Fruit fly (Drosophila melanogaster) whole organism, embryonic: ENCODE results near the gene CG42342.
A peak's percentile ranks its signal among the peaks of the same experiment; 100 is the strongest.

Source experiments
- BEAF-32 ChIP-seq: fragments of 200-800 bp; sonication (Bioruptor generic); optimal IDR thresholded peaks from 3 replicates; lab custom pipeline; 2017; ENCODE audit warnings: missing biosample characterization, missing genetic modification characterization, mild to moderate bottlenecking, moderate library complexity, missing genetic modification reagents
- CG11398 ChIP-seq: fragments of 200-800 bp; sonication (Bioruptor generic); optimal IDR thresholded peaks from 2 replicates; lab custom pipeline; 2016; ENCODE audit warnings: missing biosample characterization, missing genetic modification characterization
- CG12155 ChIP-seq: fragments of 200-800 bp; sonication (Bioruptor generic); optimal IDR thresholded peaks from 3 replicates; lab custom pipeline; 2016; ENCODE audit warnings: missing biosample characterization, missing genetic modification characterization
- CG12769 ChIP-seq: fragments of 200-800 bp; sonication (Bioruptor generic); optimal IDR thresholded peaks from 2 replicates; lab custom pipeline; 2019; ENCODE audit warnings: missing biosample characterization, mild to moderate bottlenecking, missing genetic modification characterization, moderate library complexity
- CG13287 ChIP-seq: fragments of 200-800 bp; sonication (Bioruptor generic); IDR thresholded peaks from 2 replicates; pipeline ENCODE4 v1.3.6; 2022; ENCODE audit warnings: missing biosample characterization, missing genetic modification characterization; ENCODE audit not compliant: partially characterized antibody
- CG17568 ChIP-seq: fragments of 200-800 bp; sonication (Bioruptor generic); optimal IDR thresholded peaks from 2 replicates; lab custom pipeline; 2018; ENCODE audit warnings: missing biosample characterization, mild to moderate bottlenecking, missing genetic modification characterization, moderate library complexity
- CG2116 ChIP-seq: fragments of 200-800 bp; sonication (Bioruptor generic); optimal IDR thresholded peaks from 3 replicates; lab custom pipeline; 2018; ENCODE audit warnings: missing biosample characterization, mild to moderate bottlenecking, missing genetic modification characterization
- CG2712 ChIP-seq: fragments of 200-800 bp; optimal IDR thresholded peaks from 3 replicates; lab custom pipeline; 2019; ENCODE audit warnings: missing biosample characterization, mild to moderate bottlenecking, missing genetic modification characterization, moderate library complexity
- CG31365 ChIP-seq: fragments of 200-800 bp; sonication (Bioruptor generic); optimal IDR thresholded peaks from 2 replicates; lab custom pipeline; 2018; ENCODE audit warnings: missing biosample characterization, mild to moderate bottlenecking, missing genetic modification characterization
- CG31441 ChIP-seq: fragments of 200-800 bp; sonication (Bioruptor generic); IDR thresholded peaks from 2 replicates; pipeline ENCODE4 v1.3.6; 2022; ENCODE audit warnings: missing biosample characterization, missing genetic modification characterization
- CG3995 ChIP-seq: fragments of 200-800 bp; sonication (Bioruptor generic); optimal IDR thresholded peaks from 3 replicates; lab custom pipeline; 2016; ENCODE audit warnings: missing biosample characterization, missing genetic modification characterization
- CG4617 ChIP-seq: fragments of 200-800 bp; sonication (Bioruptor generic); optimal IDR thresholded peaks from 3 replicates; lab custom pipeline; 2016; ENCODE audit warnings: missing biosample characterization, missing genetic modification characterization, borderline replicate concordance
- CG7745 ChIP-seq: fragments of 200-800 bp; sonication (Bioruptor generic); optimal IDR thresholded peaks from 2 replicates; lab custom pipeline; 2018; ENCODE audit warnings: missing biosample characterization, mild to moderate bottlenecking, missing genetic modification characterization, moderate library complexity
- CG9609 ChIP-seq: fragments of 200-800 bp; sonication (Bioruptor generic); optimal IDR thresholded peaks from 3 replicates; lab custom pipeline; 2016; ENCODE audit warnings: missing biosample characterization, missing genetic modification characterization
- CG9797 ChIP-seq: fragments of 200-800 bp; sonication (Bioruptor generic); optimal IDR thresholded peaks from 3 replicates; lab custom pipeline; 2018; ENCODE audit warnings: missing biosample characterization, mild to moderate bottlenecking, missing genetic modification characterization
- D19A ChIP-seq: fragments of 200-800 bp; optimal IDR thresholded peaks from 3 replicates; lab custom pipeline; 2019; ENCODE audit warnings: missing biosample characterization, mild to moderate bottlenecking, missing genetic modification characterization, moderate library complexity
- Dip3 ChIP-seq: fragments of 200-800 bp; sonication (Bioruptor generic); optimal IDR thresholded peaks from 3 replicates; lab custom pipeline; 2016; ENCODE audit warnings: missing biosample characterization, missing genetic modification characterization
- Dll ChIP-seq: fragments of 200-800 bp; sonication (Bioruptor generic); IDR thresholded peaks from 4 replicates; pipeline ENCODE4 v1.3.6; 2022; ENCODE audit warnings: missing biosample characterization, missing genetic modification characterization; ENCODE audit not compliant: partially characterized antibody
- Dp ChIP-seq: fragments of 200-800 bp; sonication (Bioruptor generic); optimal IDR thresholded peaks from 2 replicates; lab custom pipeline; 2018; ENCODE audit warnings: missing biosample characterization, mild to moderate bottlenecking, missing genetic modification characterization, moderate library complexity
- Dref ChIP-seq: fragments of 200-800 bp; sonication (Bioruptor generic); IDR thresholded peaks from 2 replicates; pipeline ENCODE4 v1.3.6; 2022; ENCODE audit warnings: missing biosample characterization, missing genetic modification characterization
- E2f2 ChIP-seq: fragments of 200-800 bp; sonication (Bioruptor generic); IDR thresholded peaks from 2 replicates; pipeline ENCODE4 v1.3.6; 2022; ENCODE audit warnings: missing biosample characterization, missing genetic modification characterization
- HmgZ ChIP-seq: fragments of 200-800 bp; sonication (Bioruptor generic); optimal IDR thresholded peaks from 2 replicates; lab custom pipeline; 2018; ENCODE audit warnings: missing biosample characterization, mild to moderate bottlenecking, missing genetic modification characterization
- Lpt ChIP-seq: fragments of >200 bp; optimal IDR thresholded peaks from 2 replicates; lab custom pipeline; 2018; ENCODE audit warnings: missing biosample characterization, missing genetic modification characterization
- Med ChIP-seq: fragments of 200-800 bp; sonication (Bioruptor generic); peaks from one replicate; lab custom pipeline; 2016; ENCODE audit warnings: missing biosample characterization, missing genetic modification characterization, mild to moderate bottlenecking, inconsistent platforms, moderate library complexity
- Opbp ChIP-seq: fragments of 200-800 bp; sonication (Bioruptor generic); IDR thresholded peaks from 3 replicates; pipeline ENCODE4 v1.3.6; 2022; ENCODE audit warnings: missing biosample characterization, missing genetic modification characterization; ENCODE audit not compliant: partially characterized antibody
- Scr ChIP-seq: fragments of 200-800 bp; sonication (Bioruptor generic); IDR thresholded peaks from 2 replicates; pipeline ENCODE4 v1.3.6; 2022; ENCODE audit warnings: missing biosample characterization, missing genetic modification characterization; ENCODE audit not compliant: partially characterized antibody
- Vsx1 ChIP-seq: fragments of 200-800 bp; sonication (Bioruptor generic); optimal IDR thresholded peaks from 2 replicates; lab custom pipeline; 2017; ENCODE audit warnings: missing biosample characterization, mild to moderate bottlenecking, missing genetic modification characterization, missing genetic modification reagents
- bab2 ChIP-seq: fragments of 200-800 bp; sonication (Bioruptor generic); optimal IDR thresholded peaks from 2 replicates; lab custom pipeline; 2016; ENCODE audit warnings: missing biosample characterization, missing genetic modification characterization
- bbx ChIP-seq: fragments of 200-800 bp; sonication (Bioruptor generic); IDR thresholded peaks from 2 replicates; pipeline ENCODE4 v1.3.6; 2022; ENCODE audit warnings: missing biosample characterization, missing genetic modification characterization; ENCODE audit not compliant: partially characterized antibody
- bigmax ChIP-seq: fragments of 200-800 bp; sonication (Bioruptor generic); optimal IDR thresholded peaks from 2 replicates; lab custom pipeline; 2018; ENCODE audit warnings: missing biosample characterization, mild to moderate bottlenecking, missing genetic modification characterization
- cad ChIP-seq: fragments of >200 bp; optimal IDR thresholded peaks from 2 replicates; lab custom pipeline; 2017; ENCODE audit warnings: missing biosample characterization, missing genetic modification characterization
- ems ChIP-seq: fragments of 200-800 bp; sonication (Bioruptor generic); optimal IDR thresholded peaks from 3 replicates; lab custom pipeline; 2016; ENCODE audit warnings: missing biosample characterization, missing genetic modification characterization
- gsb-n ChIP-seq: fragments of 200-800 bp; sonication (Bioruptor generic); optimal IDR thresholded peaks from 3 replicates; lab custom pipeline; 2018; ENCODE audit warnings: missing biosample characterization, mild to moderate bottlenecking, missing genetic modification characterization
- hbn ChIP-seq: fragments of 200-800 bp; sonication (Bioruptor generic); IDR thresholded peaks from 2 replicates; pipeline ENCODE4 v1.3.6; 2022; ENCODE audit warnings: missing biosample characterization, missing genetic modification characterization; ENCODE audit not compliant: partially characterized antibody
- kah ChIP-seq: fragments of 200-800 bp; sonication (Bioruptor generic); optimal IDR thresholded peaks from 2 replicates; lab custom pipeline; 2018; ENCODE audit warnings: missing biosample characterization, mild to moderate bottlenecking, missing genetic modification characterization
- knrl ChIP-seq: fragments of 200-800 bp; sonication (Bioruptor generic); IDR thresholded peaks from 3 replicates; pipeline ENCODE4 v1.3.6; 2022; ENCODE audit warnings: missing biosample characterization, missing genetic modification characterization; ENCODE audit not compliant: partially characterized antibody
- nerfin-2 ChIP-seq: fragments of 200-800 bp; sonication (Bioruptor generic); IDR thresholded peaks from 2 replicates; pipeline ENCODE4 v1.3.6; 2022; ENCODE audit warnings: missing biosample characterization, missing genetic modification characterization; ENCODE audit not compliant: partially characterized antibody
- nmo ChIP-seq: fragments of 200-800 bp; sonication (Bioruptor generic); optimal IDR thresholded peaks from 2 replicates; lab custom pipeline; 2018; ENCODE audit warnings: missing biosample characterization, mild to moderate bottlenecking, missing genetic modification characterization, moderate library complexity
- pzg ChIP-seq: fragments of 200-800 bp; sonication (Bioruptor generic); optimal IDR thresholded peaks from 3 replicates; lab custom pipeline; 2018; ENCODE audit warnings: missing biosample characterization, mild to moderate bottlenecking, missing genetic modification characterization, moderate library complexity
- sens ChIP-seq: fragments of 200-800 bp; sonication (Bioruptor generic); peaks from one replicate; lab custom pipeline; 2016; ENCODE audit warnings: missing biosample characterization, missing genetic modification characterization
- sim ChIP-seq: fragments of 200-800 bp; sonication (Bioruptor generic); IDR thresholded peaks from 2 replicates; pipeline ENCODE4 v1.3.6; 2022; ENCODE audit warnings: missing biosample characterization, missing genetic modification characterization
- tio ChIP-seq: fragments of 200-800 bp; sonication (Bioruptor generic); optimal IDR thresholded peaks from 2 replicates; lab custom pipeline; 2017; ENCODE audit warnings: missing biosample characterization, missing genetic modification characterization, inconsistent platforms
- tna ChIP-seq: fragments of 200-800 bp; sonication (Bioruptor generic); IDR thresholded peaks from 2 replicates; pipeline ENCODE4 v1.3.6; 2022; ENCODE audit warnings: missing biosample characterization, missing genetic modification characterization; ENCODE audit not compliant: partially characterized antibody
- trem ChIP-seq: fragments of 200-800 bp; optimal IDR thresholded peaks from 3 replicates; lab custom pipeline; 2019; ENCODE audit warnings: missing biosample characterization, mild to moderate bottlenecking, missing genetic modification characterization, moderate library complexity
- unc-4 ChIP-seq: fragments of 200-800 bp; sonication (Bioruptor generic); IDR thresholded peaks from 2 replicates; pipeline ENCODE4 v1.3.6; 2022; ENCODE audit warnings: missing biosample characterization, missing genetic modification characterization; ENCODE audit not compliant: partially characterized antibody
- usp ChIP-seq: fragments of >200 bp; optimal IDR thresholded peaks from 2 replicates; lab custom pipeline; 2017; ENCODE audit warnings: missing biosample characterization, missing genetic modification characterization

Gene CG42342

dm6 chr3R:16453597-16453996 is 49.0 kb upstream of the CG42342 start, which contains the start of gene Pak3 (continued):
- no peak for TF ChIP-seq Lpt (GFP tag; lab: Kevin White, UChicago)
- peak; percentile 82 for TF ChIP-seq bbx (GFP tag; lab: Robert Waterston, UW)
- no peak for TF ChIP-seq CG9609 (GFP tag; lab: Kevin White, UChicago)
- TF ChIP-seq CG31441 = no peak
- no peak for TF ChIP-seq sim (GFP tag; lab: Robert Waterston, UW)
- peak; percentile 79 for TF ChIP-seq Med (GFP tag; lab: Kevin White, UChicago)
- no peak for TF ChIP-seq CG12769 (tag; lab: Kevin White, UChicago)
- no peak for TF ChIP-seq Vsx1 (GFP tag; lab: Kevin White, UChicago)
- peak; percentile 0 for TF ChIP-seq CG31365 (tag; lab: Kevin White, UChicago)
- TF ChIP-seq HmgZ (tag; lab: Kevin White, UChicago) = peak; percentile 42
- TF ChIP-seq Opbp = peak; percentile 75
- peak; percentile 80 for TF ChIP-seq trem (tag; lab: Kevin White, UChicago)
- TF ChIP-seq CG11398 (GFP tag; lab: Kevin White, UChicago) = no peak
- no peak for TF ChIP-seq usp (GFP tag; lab: Kevin White, UChicago)
- TF ChIP-seq CG2712 (tag; lab: Kevin White, UChicago) = peak; percentile 43
- TF ChIP-seq bab2 = no peak

- TF ChIP-seq sens (GFP tag; lab: Kevin White, UChicago) = peak; percentile 31
- TF ChIP-seq cad (GFP tag; lab: Kevin White, UChicago) = no peak
Observed at dm6 chr3R:16454192-16454591, 48.4 kb upstream of the CG42342 start, which contains the start of gene CG10405. TSS of gene CG10405 (plus strand) at chr3R:16454492.

DNA sequence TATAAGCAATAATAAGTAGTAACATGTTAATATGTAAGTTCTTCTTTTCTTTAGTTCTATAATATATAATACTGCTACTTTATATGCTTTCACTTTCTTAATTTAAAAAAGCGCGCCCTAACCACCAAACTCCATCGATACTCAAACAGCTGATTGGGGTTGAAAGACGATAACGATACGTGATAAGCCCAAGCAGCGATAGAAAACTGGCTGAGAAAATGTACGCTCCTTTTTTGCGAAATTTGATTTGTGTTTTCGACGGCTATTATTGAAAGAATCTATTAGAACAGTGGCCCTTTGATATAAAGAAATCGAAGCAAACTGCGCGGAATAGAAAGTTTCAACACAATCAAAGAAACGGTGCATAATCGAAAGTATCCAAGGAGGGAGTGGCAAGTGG is 46.7 kb upstream of the CG42342 start, which contains the start of gene CG14883:
TSS of gene CG14883 (plus strand) at position 178 of the 400 bp plus-strand sequence.
- TF ChIP-seq Opbp (peak; percentile 54; the same call in 1 of the 3 replicates), BEAF-32 (GFP tag; lab: Kevin White, UChicago) (peak; percentile 52), trem (tag; lab: Kevin White, UChicago) (peak; percentile 58), bbx (GFP tag; lab: Robert Waterston, UW) (peak; percentile 65; the same call in 1 of the 2 replicates), nmo (GFP tag; lab: Kevin White, UChicago) (no peak), knrl (0 out of 3 replicates have a peak, but pooled peaks have one; percentile 17), hbn (peak; percentile 34; the same call in 1 of the 2 replicates), CG17568 (GFP tag; lab: Kevin White, UChicago) (peak; percentile 18), Dref (peak; percentile 69), bigmax (GFP tag; lab: Kevin White, UChicago) (peak; percentile 79), Scr (GFP tag; lab: Robert Waterston, UW) (peak; percentile 53), ems (no peak), gsb-n (tag; lab: Kevin White, UChicago) (no peak), tna (GFP tag; lab: Robert Waterston, UW) (no peak), pzg (GFP tag; lab: Kevin White, UChicago) (peak; percentile 43), tio (GFP tag; lab: Kevin White, UChicago) (no peak), CG9797 (peak; percentile 27), nerfin-2 (GFP tag; lab: Robert Waterston, UW) (peak; percentile 46; the same call in 1 of the 2 replicates), CG12155 (no peak), CG13287 (GFP tag; lab: Robert Waterston, UW) (peak; percentile 69), CG4617 (peak; percentile 27), D19A (tag; lab: Kevin White, UChicago) (no peak), Dll (GFP tag; lab: Robert Waterston, UW) (peak; percentile 58; the same call in 2 of the 4 replicates), kah (GFP tag; lab: Kevin White, UChicago) (peak; percentile 10), CG3995 (GFP tag; lab: Kevin White, UChicago) (peak; percentile 75), unc-4 (peak; percentile 52; the same call in 1 of the 2 replicates), Dp (GFP tag; lab: Kevin White, UChicago) (peak; percentile 88), CG7745 (tag; lab: Kevin White, UChicago) (no peak), E2f2 (GFP tag; lab: Robert Waterston, UW) (peak; percentile 91), CG2116 (peak; percentile 70), Dip3 (GFP tag; lab: Kevin White, UChicago) (no peak)
